Worm (Caenorhabditis elegans) whole organism, midembryonic: ENCODE results near the gene inft-2.

Source experiments
- T22C8.4 ChIP-seq: fragments of 200-800 bp; sonication (Bioruptor generic); IDR thresholded peaks from 2 replicates; pipeline ENCODE4 v1.3.6; 2022; ENCODE audit warnings: missing genetic modification characterization, missing compliant biosample characterization
- flt-1 ChIP-seq: fragments of 200-800 bp; sonication (Bioruptor generic); IDR thresholded peaks from 2 replicates; pipeline ENCODE4 v1.3.6; 2022; ENCODE audit warnings: missing genetic modification characterization, missing compliant biosample characterization
- med-1 ChIP-seq: sonication (generic microtip); optimal IDR thresholded peaks from 2 replicates; lab custom pipeline; 2017; ENCODE audit warnings: missing genetic modification characterization, mild to moderate bottlenecking, missing compliant biosample characterization, antibody characterized with exemption, missing genetic modification reagents; ENCODE audit not compliant: insufficient read depth
- tab-1 ChIP-seq: fragments of 200-800 bp; sonication (Bioruptor generic); IDR thresholded peaks from 2 replicates; pipeline ENCODE4 v1.3.6; 2022; ENCODE audit warnings: missing genetic modification characterization, missing compliant biosample characterization
- ztf-23 ChIP-seq: fragments of 200-800 bp; sonication (Bioruptor generic); IDR thresholded peaks from 2 replicates; pipeline ENCODE4 v1.3.6; 2022; ENCODE audit warnings: missing genetic modification reagents, missing genetic modification characterization, missing compliant biosample characterization
- ztf-29 ChIP-seq: fragments of 200-800 bp; sonication (Bioruptor generic); IDR thresholded peaks from 2 replicates; pipeline ENCODE4 v1.3.6; 2022; ENCODE audit warnings: missing genetic modification reagents, missing genetic modification characterization, missing compliant biosample characterization

DNA sequence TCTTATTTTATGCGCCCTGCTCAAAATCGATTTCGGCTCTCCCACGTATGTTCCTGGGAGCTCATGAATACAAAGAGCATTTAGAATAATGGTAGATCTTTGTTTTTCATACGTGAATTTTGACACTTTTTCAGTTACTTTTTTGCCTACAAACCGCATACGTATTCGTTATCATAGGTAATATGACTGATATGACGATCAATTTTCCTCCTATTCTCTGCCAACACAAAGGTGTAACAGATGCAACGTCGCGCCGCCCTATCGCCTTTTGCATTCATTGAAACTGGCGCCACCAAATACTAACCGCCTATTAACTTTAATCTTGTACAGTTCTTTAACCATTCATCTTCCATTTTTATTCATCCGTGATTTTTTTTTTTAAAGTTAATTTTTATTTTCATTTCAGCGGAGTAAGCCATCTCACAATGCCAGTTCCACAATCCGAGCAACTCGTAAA is 45.5 kb downstream of the inft-2 start, which contains the start of gene W07G4.5:
- no peak for TF ChIP-seq T22C8.4 (GFP tag; lab: Robert Waterston, UW)
- no peak for TF ChIP-seq ztf-29 (GFP tag; lab: Robert Waterston, UW)
- TF ChIP-seq tab-1 (GFP tag; lab: Robert Waterston, UW): no peak
- TF ChIP-seq ztf-23 (GFP tag; lab: Robert Waterston, UW): no peak
- TF ChIP-seq flt-1 (GFP tag; lab: Robert Waterston, UW): no peak
- TF ChIP-seq med-1 (GFP tag; lab: Kevin White, UChicago): no peak
